Worm (Caenorhabditis elegans) whole organism, dauer: ENCODE data around the gene K12B6.4.

ENCODE experiments used
- unc-62 ChIP-seq: sonication (generic microtip); optimal IDR thresholded peaks from 2 replicates; lab custom pipeline; 2017; ENCODE audit warnings: missing biosample characterization, missing genetic modification reagents, missing genetic modification characterization

K12B6.4 gene

DNA sequence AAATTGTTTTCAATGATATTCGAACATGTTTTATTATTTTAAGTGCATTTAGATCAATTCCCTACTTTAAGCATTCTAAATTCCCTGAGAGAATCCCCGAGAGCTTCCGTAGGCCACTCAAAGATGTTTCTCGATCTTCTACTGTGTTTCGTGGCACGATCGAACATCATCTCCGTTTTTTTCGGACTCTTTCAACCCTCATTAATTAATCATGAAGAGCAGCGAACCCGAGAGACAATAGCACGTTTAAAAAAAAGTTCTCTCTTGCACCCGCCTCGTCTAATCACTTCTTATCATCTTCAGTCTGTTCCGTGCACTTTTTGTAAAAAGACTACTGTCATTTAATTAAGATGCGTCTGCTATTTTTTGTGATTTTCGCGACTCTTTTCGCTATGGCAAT lies 7.5 kb upstream of the K12B6.4 start, which contains the start of gene K12B6.11:
Gene K12B6.11 (plus strand): TSS at position 301 of the 400 bp plus-strand sequence.
- no peak for TF ChIP-seq unc-62

DNA sequence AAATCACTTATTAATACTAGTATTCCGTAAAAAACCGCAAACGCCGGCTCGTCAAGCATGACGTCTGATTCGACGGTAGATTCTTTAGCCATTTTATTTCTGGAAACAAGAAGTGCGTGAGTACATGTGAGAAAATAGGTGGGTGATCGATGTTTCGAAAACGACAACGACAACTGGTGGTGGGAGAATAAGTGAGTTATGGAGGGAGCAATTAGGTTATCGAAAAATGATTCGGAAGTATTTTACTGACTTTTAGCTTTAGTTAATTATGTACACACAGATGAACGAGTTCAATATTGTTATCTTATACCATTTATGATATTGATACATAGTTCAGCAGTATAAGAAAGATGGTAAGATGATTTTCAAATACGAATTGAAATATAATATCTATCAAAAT lies 5.3 kb upstream of the K12B6.4 start, which contains the start of gene srn-1:
Gene srn-1 (minus strand): TSS at position 101 of the 400 bp plus-strand sequence.
- TF ChIP-seq unc-62, result no peak

DNA sequence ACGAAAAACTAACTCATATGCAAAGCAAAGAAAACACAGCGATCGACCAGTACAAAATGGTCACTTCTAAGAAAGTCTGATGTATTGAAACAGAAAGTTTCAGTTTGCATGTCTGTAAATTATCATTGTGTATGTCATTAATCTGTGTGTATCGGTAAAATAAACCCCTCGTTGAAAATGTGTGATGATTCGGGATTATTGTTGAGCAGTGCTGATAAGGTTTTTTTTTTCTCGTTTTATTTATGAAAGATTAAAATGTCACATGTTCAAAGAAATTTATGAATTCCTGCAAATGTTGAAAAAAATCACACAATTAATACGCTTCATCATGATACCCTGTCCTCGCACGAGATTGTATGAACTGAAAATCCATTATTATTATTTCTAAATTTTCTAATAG lies 1.0 kb downstream of the K12B6.4 start:
- TF ChIP-seq unc-62, result no peak

DNA sequence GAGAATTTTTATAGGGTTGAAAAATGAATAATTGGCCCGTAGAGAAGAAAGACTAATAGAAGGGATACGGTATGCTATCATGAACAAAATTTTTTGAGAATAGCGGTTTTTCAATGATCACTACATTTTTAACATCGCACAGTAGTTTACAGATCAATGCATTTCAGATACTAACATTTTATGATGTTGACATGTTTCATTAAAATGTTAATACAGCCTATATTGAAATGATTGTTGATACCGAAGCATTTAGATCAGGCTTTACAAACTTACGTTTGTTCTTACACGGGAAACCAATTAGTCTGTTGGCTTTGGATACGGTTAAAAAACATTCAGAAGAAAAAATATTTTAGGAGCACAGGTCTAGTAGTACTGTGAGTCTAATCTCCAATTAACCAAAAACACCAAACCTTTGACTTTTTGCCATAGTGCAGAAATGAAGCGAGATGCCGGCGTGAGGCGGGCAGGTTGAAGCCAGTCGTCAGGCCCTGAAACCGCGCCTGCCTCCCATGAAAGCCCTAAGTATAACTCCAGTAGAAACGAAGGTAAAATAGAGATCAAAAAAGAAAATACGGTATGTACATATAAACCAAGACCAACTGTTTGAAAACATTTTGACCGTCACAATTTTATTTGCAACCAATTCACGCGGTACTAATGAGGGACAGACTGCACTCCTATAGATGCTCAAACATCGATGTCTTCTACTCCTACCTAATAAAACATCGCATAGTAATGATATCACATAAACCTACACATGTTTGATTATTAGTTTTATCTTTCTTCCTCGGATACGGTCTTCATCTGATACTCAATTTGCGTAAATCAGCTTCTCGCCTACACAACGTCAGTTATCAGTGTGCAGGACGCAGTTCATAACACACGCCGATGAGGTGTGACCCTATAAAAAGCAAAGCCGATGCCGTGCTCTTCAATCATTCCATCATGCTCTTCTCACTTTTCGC lies 2.7 kb downstream of the K12B6.4 start, which contains the start of gene fil-2:
Gene fil-2 (plus strand): TSS at position 915 of the 965 bp plus-strand sequence.
- TF ChIP-seq unc-62, result no peak

DNA sequence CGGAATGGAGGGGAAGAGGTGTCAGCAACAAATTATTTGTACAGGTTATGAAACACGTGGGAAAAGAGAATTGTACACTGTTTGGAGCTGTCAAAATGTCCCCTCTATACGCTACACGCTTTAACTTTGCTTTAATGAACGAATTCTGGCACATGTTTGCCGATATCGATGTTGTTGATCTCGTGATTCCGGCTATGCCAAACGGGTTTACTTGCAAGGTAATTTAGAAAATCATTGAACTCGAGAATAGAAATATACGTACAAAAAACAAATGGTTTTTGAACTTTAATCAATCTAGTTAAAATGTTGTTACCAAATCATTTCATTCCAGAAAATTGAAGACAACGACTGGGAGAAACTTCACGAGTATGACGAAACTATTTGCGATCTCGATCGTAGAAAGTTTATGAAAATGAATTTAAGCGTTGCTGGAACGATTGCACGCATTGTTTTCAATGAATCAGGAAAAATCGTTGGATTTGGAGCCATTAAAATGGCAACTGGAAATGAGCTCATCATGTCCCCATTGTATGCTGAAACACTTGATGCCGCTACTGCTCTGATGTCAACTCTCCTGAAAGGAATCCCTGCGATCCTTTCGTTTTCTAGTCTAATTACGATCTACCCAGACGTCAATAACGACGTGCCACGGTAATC lies 3.8 kb downstream of the K12B6.4 start:
- no peak for TF ChIP-seq unc-62

DNA sequence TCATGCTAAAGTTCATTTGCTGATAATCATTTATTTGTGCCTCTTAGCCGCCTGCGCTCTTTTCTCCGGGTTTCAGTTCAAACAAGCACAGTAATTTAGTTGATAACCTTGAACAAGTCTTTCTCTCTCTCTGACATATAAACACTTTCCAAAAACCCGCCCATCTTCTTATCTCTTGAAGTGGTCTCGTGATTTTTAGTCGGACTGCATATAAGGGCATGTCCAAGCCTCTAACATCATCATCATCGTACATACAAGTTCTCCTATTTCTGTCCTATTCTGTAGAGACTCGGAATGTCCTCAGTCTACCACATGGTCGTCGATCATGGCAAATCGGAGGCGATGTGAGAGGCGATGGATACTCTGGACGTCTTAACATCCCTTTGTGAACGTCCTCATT lies 4.9 kb downstream of the K12B6.4 start, which contains the start of gene F31F7.1:
Gene F31F7.1 (plus strand): TSS at position 235 of the 400 bp plus-strand sequence.
- no peak for TF ChIP-seq unc-62

DNA sequence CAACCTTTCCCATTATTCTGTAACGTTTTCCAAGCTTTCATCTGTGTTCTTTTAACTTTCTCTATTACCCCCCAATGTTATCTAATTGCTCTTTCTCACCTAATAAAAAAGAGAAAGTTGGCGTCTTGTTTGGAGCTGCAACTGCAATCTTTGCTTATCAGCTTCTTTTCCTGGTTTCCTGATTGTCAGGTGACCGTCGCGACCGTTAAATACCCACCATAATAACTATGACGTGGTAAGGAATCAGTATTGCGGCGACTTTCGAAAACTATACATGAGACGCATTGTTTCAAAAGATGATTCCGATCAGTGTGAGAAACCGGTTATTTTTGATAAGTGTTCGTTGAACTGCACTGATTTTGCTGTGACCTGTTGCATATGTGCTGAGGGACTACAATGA lies 5.9 kb downstream of the K12B6.4 start:
- TF ChIP-seq unc-62, result no peak

DNA sequence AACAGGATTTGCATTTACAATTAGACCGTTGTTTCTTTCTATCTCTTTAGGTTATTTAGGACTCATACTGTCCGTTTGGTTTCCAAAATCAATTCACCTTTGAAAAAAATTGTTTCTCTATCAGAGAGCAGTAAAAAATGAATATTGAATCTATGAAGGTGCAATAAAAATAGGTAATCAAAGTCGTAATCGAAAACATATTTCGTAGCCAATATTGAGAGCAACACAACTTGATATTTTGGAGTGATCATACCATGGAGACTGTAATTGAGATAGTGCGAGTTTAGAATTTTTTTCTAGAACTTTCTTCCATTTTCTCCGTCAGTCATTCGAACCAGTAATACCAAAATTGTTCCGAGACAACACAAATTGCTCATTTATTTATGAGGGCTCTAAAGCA lies 10.5 kb downstream of the K12B6.4 start, which contains the start of gene F31F7.2:
Gene F31F7.2 (plus strand): TSS at position 301 of the 400 bp plus-strand sequence.
- TF ChIP-seq unc-62, result no peak

DNA sequence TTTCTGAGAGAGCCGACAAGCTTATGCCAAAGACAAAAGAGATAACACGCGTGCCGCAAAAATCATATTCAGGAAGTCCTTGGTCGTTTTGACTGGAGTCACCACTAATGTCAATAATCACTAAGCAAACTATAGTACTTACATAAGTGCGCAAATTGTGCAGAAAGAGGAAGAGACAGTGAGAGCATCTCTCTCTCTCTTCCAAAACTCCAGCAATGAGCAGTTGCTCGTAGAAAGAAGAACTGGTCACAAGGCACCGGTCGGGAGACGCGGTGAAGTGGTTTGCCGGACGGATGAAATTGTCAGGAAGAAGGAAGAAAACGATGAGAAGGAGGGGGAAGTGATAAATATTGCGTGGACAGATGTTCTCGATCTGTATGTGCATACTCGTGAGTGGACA lies 11.0 kb downstream of the K12B6.4 start:
- no peak for TF ChIP-seq unc-62

DNA sequence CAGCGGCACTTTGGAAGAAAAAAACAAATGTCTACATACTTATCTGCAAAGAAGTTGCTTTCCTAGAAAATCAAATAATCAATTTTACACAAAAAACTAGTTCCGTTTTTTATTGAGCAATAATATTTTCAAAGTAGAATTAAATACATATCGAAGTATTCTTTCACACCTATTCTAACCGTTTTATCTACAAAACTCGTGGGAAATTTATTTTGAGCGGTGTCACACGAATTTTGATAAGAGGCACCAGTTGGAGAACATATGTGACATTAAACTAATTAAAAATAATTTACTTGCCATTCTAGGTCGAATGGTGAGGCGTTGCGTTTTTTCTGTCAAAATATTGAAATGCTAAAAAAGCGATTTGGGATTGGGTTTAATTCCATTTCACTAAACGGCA lies 12.1 kb downstream of the K12B6.4 start:
- no peak for TF ChIP-seq unc-62

DNA sequence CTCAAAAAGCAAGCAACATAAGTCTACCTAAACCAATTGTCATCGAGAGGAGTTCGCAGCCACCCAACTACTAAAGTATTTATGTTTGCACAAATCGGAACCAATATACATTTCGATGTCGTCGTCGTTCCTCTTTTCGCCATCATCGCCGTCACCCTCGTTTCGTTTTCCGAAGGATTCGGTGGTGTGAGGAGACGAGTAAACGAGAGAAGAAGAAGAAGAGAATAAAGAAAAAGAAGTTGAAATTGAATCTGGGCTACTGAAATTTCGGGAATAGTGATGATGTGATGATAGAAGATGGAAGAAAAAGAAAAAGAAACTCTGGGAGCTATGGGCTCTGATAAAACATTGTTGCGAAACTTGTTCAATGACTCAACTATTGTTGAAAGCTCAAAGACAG lies 12.5 kb downstream of the K12B6.4 start:
- no peak for TF ChIP-seq unc-62

DNA sequence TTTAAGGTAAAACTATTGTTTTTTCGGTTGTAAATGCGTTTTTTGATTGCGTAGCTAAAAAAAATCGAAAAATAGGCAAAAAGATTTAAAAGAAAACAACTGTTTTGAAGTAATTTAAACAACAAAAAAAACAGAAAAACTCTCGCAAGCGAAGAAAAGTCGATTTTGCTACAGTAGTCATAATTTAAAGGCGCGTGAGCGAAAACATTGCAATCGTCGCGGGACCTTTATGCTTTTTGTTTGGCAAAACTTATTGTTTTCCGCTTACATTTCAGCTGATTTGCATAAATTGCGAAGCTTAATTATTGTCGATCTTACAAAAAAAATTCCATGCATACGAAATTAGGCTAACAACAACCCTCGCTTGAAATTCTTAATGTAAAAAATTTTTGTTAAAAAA lies 13.1 kb downstream of the K12B6.4 start:
- no peak for TF ChIP-seq unc-62

DNA sequence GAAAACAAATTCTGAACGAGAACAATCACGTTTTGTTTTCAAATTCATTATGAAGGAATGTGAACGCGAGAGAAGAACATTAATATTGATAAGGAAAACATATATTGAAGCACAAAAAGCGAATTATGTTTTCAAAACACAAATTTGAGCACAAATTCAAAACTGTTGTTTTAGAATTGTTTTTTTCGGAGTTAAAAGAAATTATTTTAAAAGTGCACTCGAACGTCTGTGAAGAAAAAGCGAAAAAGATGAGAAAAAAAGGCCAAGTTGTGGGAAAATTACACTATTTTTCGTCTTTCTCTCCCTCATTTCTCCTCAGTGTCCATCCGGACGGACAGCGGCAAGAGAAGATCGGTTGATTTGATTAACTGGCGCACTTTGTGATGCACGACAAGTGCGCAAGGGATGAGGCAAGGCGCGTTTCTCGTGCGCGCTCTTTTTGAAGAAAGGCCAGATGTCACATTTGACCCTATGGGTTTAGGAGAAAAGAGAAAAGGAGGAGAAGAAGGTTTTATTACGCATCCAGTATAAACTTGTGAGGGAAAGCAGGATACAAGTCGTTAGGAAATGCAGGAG lies 13.8 kb downstream of the K12B6.4 start, which contains the start of gene mrck-1:
Gene mrck-1 (minus strand): TSS at position 51 of the 576 bp plus-strand sequence.
- no peak for TF ChIP-seq unc-62

DNA sequence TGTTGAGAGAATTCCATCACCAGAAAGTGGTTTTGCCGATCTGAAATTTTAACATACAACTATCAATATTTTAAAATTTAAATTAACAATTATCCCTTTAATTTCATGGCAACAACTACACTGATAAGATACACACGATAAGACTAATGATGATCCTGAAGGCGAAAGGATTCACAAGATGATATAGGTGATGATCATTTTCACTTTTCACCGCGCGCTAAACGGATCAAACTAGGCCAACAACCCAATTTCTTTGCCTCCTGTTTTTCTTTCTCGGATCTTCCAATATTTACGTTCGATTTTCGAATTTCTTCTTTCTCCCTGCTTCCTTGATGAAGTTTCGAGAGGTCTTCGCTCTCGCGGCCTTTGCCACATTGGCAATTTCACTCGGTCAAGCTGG lies 21.9 kb downstream of the K12B6.4 start, which contains the start of gene K08B12.1:
Gene K08B12.1 (plus strand): TSS at position 229 of the 400 bp plus-strand sequence.
- TF ChIP-seq unc-62, result no peak

DNA sequence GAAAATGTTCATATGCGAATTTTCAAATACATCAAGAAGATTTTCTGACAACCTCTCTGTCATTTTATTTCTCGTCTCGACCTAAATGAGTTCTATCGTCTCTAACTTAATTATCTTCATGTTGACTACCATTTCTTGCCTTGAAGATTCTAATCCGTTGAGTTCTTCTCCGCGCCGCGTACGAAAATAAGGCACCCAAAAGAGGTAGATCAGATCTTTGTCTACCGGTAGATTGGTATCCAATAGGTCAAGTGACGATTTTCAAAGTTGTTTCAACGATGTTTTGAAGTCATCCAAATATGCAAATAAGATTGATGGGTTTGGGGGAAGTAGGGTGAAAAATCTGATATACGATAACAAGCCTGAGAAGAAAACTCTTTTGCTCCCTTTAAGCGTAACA lies 27.1 kb downstream of the K12B6.4 start:
- no peak for TF ChIP-seq unc-62

DNA sequence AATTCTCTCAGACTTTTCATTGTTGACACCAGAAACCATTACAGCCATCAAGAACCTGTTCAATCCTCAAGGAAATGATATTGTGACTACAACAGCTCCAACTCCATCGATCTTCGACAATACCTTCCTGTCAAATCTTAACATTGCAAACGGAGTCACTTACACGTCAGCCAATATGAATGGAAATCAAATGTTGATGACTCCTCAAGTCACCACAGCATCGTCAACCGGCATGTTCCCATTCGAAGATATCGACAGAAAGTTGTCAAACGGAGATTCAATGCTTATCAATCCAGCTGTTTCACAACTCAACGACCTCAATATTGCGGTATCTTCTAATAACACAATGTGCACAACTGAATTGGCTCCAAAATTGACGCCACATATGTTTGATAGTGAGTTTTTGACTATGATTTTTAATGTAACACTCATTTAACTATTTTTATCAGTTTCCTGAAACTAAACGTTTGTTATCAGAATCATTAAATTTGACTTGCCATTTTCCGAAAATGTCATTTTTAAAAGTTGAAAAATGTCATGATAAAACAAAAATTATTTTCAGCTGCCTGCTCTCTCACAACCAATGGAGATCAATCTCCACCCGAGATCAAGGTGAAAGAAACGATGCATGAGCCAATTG lies 30.0 kb downstream of the K12B6.4 start:
- TF ChIP-seq unc-62, result no peak
